Worm (Caenorhabditis elegans): ENCODE results near the gene cul-1.

- TF ChIP-seq blmp-1 (tag; optimal IDR thresholded peaks at IDR 0.05): no peak
- TF ChIP-seq snpc-4 (tag; optimal IDR thresholded peaks at IDR 0.05): no peak
- no peak for TF ChIP-seq elt-1 (tag; optimal IDR thresholded peaks at IDR 0.05; ENCODE audit: borderline replicate concordance, insufficient read depth)
Measured at ce11 chrIII:10505943-10506698, 35.1 kb downstream of the cul-1 start.
